Fruit fly (Drosophila melanogaster) whole organism, embryonic: ENCODE results near the gene Cyp4ac3.
A peak's percentile ranks its signal among the peaks of the same experiment; 100 is the strongest.

Experiments
- Ada2b ChIP-seq: fragments of 200-800 bp; sonication (Bioruptor generic); IDR thresholded peaks from 2 replicates; pipeline ENCODE4 v1.3.6; 2022; ENCODE audit warnings: missing biosample characterization, missing genetic modification characterization
- Atf6 ChIP-seq: fragments of 200-800 bp; sonication (Bioruptor generic); IDR thresholded peaks from 2 replicates; pipeline ENCODE4 v1.3.6; 2022; ENCODE audit warnings: missing biosample characterization, missing genetic modification characterization
- CG10321 ChIP-seq: fragments of 200-800 bp; sonication (Bioruptor generic); IDR thresholded peaks from 2 replicates; pipeline ENCODE4 v1.3.6; 2022; ENCODE audit warnings: missing biosample characterization, missing genetic modification characterization
- CG10543 ChIP-seq: fragments of 200-800 bp; sonication (Bioruptor generic); optimal IDR thresholded peaks from 3 replicates; lab custom pipeline; 2017; ENCODE audit warnings: missing biosample characterization, mild to moderate bottlenecking, missing genetic modification characterization, moderate library complexity
- CG2199 ChIP-seq: fragments of 200-800 bp; sonication (Bioruptor generic); IDR thresholded peaks from 3 replicates; pipeline ENCODE4 v1.3.6; 2022; ENCODE audit warnings: missing biosample characterization, missing genetic modification characterization
- CG30403 ChIP-seq: fragments of 200-800 bp; sonication (Bioruptor generic); optimal IDR thresholded peaks from 3 replicates; lab custom pipeline; 2016; ENCODE audit warnings: missing biosample characterization, missing genetic modification characterization
- CG31224 ChIP-seq: fragments of 200-800 bp; sonication (Bioruptor generic); IDR thresholded peaks from 2 replicates; pipeline ENCODE4 v1.3.6; 2022; ENCODE audit warnings: missing biosample characterization, missing genetic modification characterization
- CG31441 ChIP-seq: fragments of 200-800 bp; sonication (Bioruptor generic); IDR thresholded peaks from 2 replicates; pipeline ENCODE4 v1.3.6; 2022; ENCODE audit warnings: missing biosample characterization, missing genetic modification characterization
- CG32772 ChIP-seq: fragments of 200-800 bp; sonication (Bioruptor generic); IDR thresholded peaks from 2 replicates; pipeline ENCODE4 v1.3.6; 2022; ENCODE audit warnings: missing biosample characterization, missing genetic modification characterization
- CG6272 ChIP-seq: fragments of 200-800 bp; sonication (Bioruptor generic); IDR thresholded peaks from 2 replicates; pipeline ENCODE4 v1.3.6; 2022; ENCODE audit warnings: missing biosample characterization, missing genetic modification characterization
- CG6689 ChIP-seq: fragments of 200-800 bp; sonication (Bioruptor generic); IDR thresholded peaks from 2 replicates; pipeline ENCODE4 v1.3.6; 2022; ENCODE audit warnings: missing biosample characterization, missing genetic modification characterization
- CG7786 ChIP-seq: fragments of 200-800 bp; sonication (Bioruptor generic); optimal IDR thresholded peaks from 2 replicates; lab custom pipeline; 2016; ENCODE audit warnings: missing biosample characterization, missing genetic modification characterization
- CG7839 ChIP-seq: fragments of 200-800 bp; sonication (Bioruptor generic); optimal IDR thresholded peaks from 3 replicates; lab custom pipeline; 2018; ENCODE audit warnings: missing biosample characterization, mild to moderate bottlenecking, missing genetic modification characterization, moderate library complexity
- CG8765 ChIP-seq: fragments of 200-800 bp; sonication (Bioruptor generic); IDR thresholded peaks from 2 replicates; pipeline ENCODE4 v1.3.6; 2022; ENCODE audit warnings: missing biosample characterization, missing genetic modification characterization
- D19A ChIP-seq: fragments of 200-800 bp; optimal IDR thresholded peaks from 3 replicates; lab custom pipeline; 2019; ENCODE audit warnings: missing biosample characterization, mild to moderate bottlenecking, missing genetic modification characterization, moderate library complexity
- Drgx ChIP-seq: fragments of 200-800 bp; sonication (Bioruptor generic); IDR thresholded peaks from 2 replicates; pipeline ENCODE4 v1.3.6; 2022; ENCODE audit warnings: missing biosample characterization, missing genetic modification characterization
- Fer3 ChIP-seq: fragments of 200-800 bp; sonication (Bioruptor generic); optimal IDR thresholded peaks from 2 replicates; lab custom pipeline; 2018; ENCODE audit warnings: missing biosample characterization, mild to moderate bottlenecking, missing genetic modification characterization, moderate library complexity
- HLH54F ChIP-seq: fragments of 200-800 bp; sonication (Bioruptor generic); optimal IDR thresholded peaks from 3 replicates; lab custom pipeline; 2016; ENCODE audit warnings: missing biosample characterization, missing genetic modification characterization
- Hr51 ChIP-seq, 2 experiments: fragments of 200-800 bp; sonication (Bioruptor generic); optimal IDR thresholded peaks; 2 replicates in 1 of 2; 3 replicates in 1 of 2; lab custom pipeline; 2016 to 2018; ENCODE audit warnings: missing biosample characterization in 2 of 2, missing genetic modification characterization in 2 of 2, mild to moderate bottlenecking in 1 of 2, moderate library complexity in 1 of 2
- Hsf ChIP-seq: fragments of 200-800 bp; sonication (Bioruptor generic); optimal IDR thresholded peaks from 3 replicates; lab custom pipeline; 2016; ENCODE audit warnings: missing biosample characterization, missing genetic modification characterization
- Mad ChIP-seq: fragments of 200-800 bp; sonication (Bioruptor generic); optimal IDR thresholded peaks from 2 replicates; lab custom pipeline; 2016; ENCODE audit warnings: missing biosample characterization, missing genetic modification characterization
- Med ChIP-seq: fragments of 200-800 bp; sonication (Bioruptor generic); peaks from one replicate; lab custom pipeline; 2016; ENCODE audit warnings: missing biosample characterization, missing genetic modification characterization, mild to moderate bottlenecking, inconsistent platforms, moderate library complexity
- NfI ChIP-seq: fragments of 200-800 bp; sonication (Bioruptor generic); optimal IDR thresholded peaks from 3 replicates; lab custom pipeline; 2018; ENCODE audit warnings: missing biosample characterization, mild to moderate bottlenecking, missing genetic modification characterization, moderate library complexity
- Ravus ChIP-seq: fragments of 200-800 bp; sonication (Bioruptor generic); IDR thresholded peaks from 2 replicates; pipeline ENCODE4 v1.3.6; 2022; ENCODE audit warnings: missing biosample characterization, missing genetic modification characterization
- Side ChIP-seq: fragments of 200-800 bp; sonication (Bioruptor generic); optimal IDR thresholded peaks from 2 replicates; lab custom pipeline; 2016; ENCODE audit warnings: missing biosample characterization, missing genetic modification characterization
- Xrp1 ChIP-seq: fragments of 200-800 bp; sonication (Bioruptor generic); IDR thresholded peaks from 2 replicates; pipeline ENCODE4 v1.3.6; 2022; ENCODE audit warnings: missing biosample characterization, missing genetic modification characterization
- YL-1 ChIP-seq: fragments of 200-800 bp; sonication (Bioruptor generic); optimal IDR thresholded peaks from 3 replicates; lab custom pipeline; 2017; ENCODE audit warnings: missing biosample characterization, mild to moderate bottlenecking, missing genetic modification characterization
- bcd ChIP-seq: fragments of 200-800 bp; sonication (Bioruptor generic); optimal IDR thresholded peaks from 2 replicates; lab custom pipeline; 2017; ENCODE audit warnings: missing biosample characterization, mild to moderate bottlenecking, missing genetic modification characterization
- ci ChIP-seq: fragments of 200-800 bp; sonication (Bioruptor generic); IDR thresholded peaks from 3 replicates; pipeline ENCODE4 v1.3.6; 2022; ENCODE audit warnings: missing biosample characterization, missing genetic modification characterization
- dpn ChIP-seq, 2 experiments: fragments of 200-800 bp; sonication (Bioruptor generic); optimal IDR thresholded peaks; 3 replicates each; lab custom pipeline; 2016; ENCODE audit warnings: missing biosample characterization in 2 of 2, missing genetic modification characterization in 2 of 2
- grau ChIP-seq: fragments of 200-800 bp; optimal IDR thresholded peaks from 3 replicates; lab custom pipeline; 2019; ENCODE audit warnings: missing biosample characterization, mild to moderate bottlenecking, missing genetic modification characterization, moderate library complexity
- ind ChIP-seq: fragments of 200-800 bp; sonication (Bioruptor generic); optimal IDR thresholded peaks from 3 replicates; lab custom pipeline; 2016; ENCODE audit warnings: missing biosample characterization, missing genetic modification characterization
- ken ChIP-seq: fragments of 200-800 bp; sonication (Bioruptor generic); IDR thresholded peaks from 3 replicates; pipeline ENCODE4 v1.3.6; 2022; ENCODE audit warnings: missing biosample characterization, missing genetic modification characterization
- mam ChIP-seq: fragments of 200-800 bp; sonication (Bioruptor generic); optimal IDR thresholded peaks from 3 replicates; lab custom pipeline; 2016; ENCODE audit warnings: missing biosample characterization, missing genetic modification characterization
- phol ChIP-seq: fragments of 200-800 bp; sonication (Bioruptor generic); optimal IDR thresholded peaks from 3 replicates; lab custom pipeline; 2018; ENCODE audit warnings: missing biosample characterization, mild to moderate bottlenecking, missing genetic modification characterization, moderate library complexity
- sisA ChIP-seq: fragments of 200-800 bp; sonication (Bioruptor generic); IDR thresholded peaks from 2 replicates; pipeline ENCODE4 v1.3.6; 2022; ENCODE audit warnings: missing biosample characterization, missing genetic modification characterization
- slbo ChIP-seq: fragments of 200-800 bp; sonication (Bioruptor generic); IDR thresholded peaks from 2 replicates; pipeline ENCODE4 v1.3.6; 2022; ENCODE audit warnings: missing biosample characterization, missing genetic modification characterization
- slou ChIP-seq: fragments of 200-800 bp; sonication (Bioruptor generic); optimal IDR thresholded peaks from 3 replicates; lab custom pipeline; 2016; ENCODE audit warnings: missing biosample characterization, missing genetic modification characterization
- trem ChIP-seq: fragments of 200-800 bp; optimal IDR thresholded peaks from 3 replicates; lab custom pipeline; 2019; ENCODE audit warnings: missing biosample characterization, mild to moderate bottlenecking, missing genetic modification characterization, moderate library complexity
- tup ChIP-seq: fragments of 200-800 bp; sonication (Bioruptor generic); optimal IDR thresholded peaks from 2 replicates; lab custom pipeline; 2016; ENCODE audit warnings: missing biosample characterization, mild to moderate bottlenecking, missing genetic modification characterization, moderate library complexity
- unpg ChIP-seq: fragments of 200-800 bp; sonication (Bioruptor generic); optimal IDR thresholded peaks from 3 replicates; lab custom pipeline; 2018; ENCODE audit warnings: missing biosample characterization, mild to moderate bottlenecking, missing genetic modification characterization, moderate library complexity

Gene Cyp4ac3

DNA sequence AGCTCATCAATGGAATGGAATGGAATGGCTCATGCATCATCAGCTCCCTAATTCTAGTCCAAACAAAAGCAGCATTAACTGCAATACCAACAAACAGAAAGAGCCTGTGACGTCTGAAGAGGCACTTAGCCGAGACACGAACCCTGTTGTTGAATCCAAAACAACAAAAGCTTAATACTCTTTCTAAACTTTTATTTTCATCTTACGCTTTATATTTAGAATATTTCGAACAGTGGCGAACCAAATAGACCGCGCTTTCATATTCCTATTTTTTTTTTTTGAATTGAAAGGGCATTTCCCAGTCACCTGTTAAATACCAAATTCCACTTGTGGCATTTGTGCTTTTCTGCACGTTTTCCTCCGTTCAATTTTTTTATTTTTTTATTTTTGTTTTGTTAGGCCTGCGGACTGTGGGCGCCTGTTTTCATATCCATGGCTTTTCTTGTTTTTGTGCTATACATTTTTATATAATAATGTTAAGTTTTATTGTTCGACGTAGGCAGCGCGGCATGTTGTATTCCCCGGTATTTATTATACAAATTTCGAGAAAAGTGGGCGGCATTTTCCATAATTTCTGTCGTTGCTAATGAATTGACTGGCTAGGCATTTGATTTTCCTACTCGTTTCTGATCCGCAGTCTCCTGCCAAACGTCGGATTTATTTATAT lies 42.6 kb upstream of the Cyp4ac3 start (continued):
- TF ChIP-seq ind: peak; percentile 15
- peak; percentile 22 for TF ChIP-seq CG30403 (GFP tag; lab: Kevin White, UChicago)
- peak; percentile 3 for TF ChIP-seq CG7786 (GFP tag; lab: Kevin White, UChicago)
- TF ChIP-seq Xrp1 (GFP tag; lab: Robert Waterston, UW): peak; percentile 58; the same call in 1 of the 2 replicates
- TF ChIP-seq CG6272 (GFP tag; lab: Robert Waterston, UW): no peak
- no peak for TF ChIP-seq Ravus (GFP tag; lab: Robert Waterston, UW)
- no peak for TF ChIP-seq CG6689 (GFP tag; lab: Robert Waterston, UW)
- TF ChIP-seq CG31441 (GFP tag; lab: Robert Waterston, UW): 0 out of 2 replicates have a peak, but pooled peaks have one; percentile 12
- TF ChIP-seq D19A (tag; lab: Kevin White, UChicago): peak; percentile 96
- TF ChIP-seq mam (GFP tag; lab: Kevin White, UChicago): peak; percentile 39
- peak; percentile 44 for TF ChIP-seq CG31224
- TF ChIP-seq ci (GFP tag; lab: Robert Waterston, UW): 0 out of 3 replicates have a peak, but pooled peaks have one; percentile 37
- TF ChIP-seq grau (tag; lab: Kevin White, UChicago): peak; percentile 6
- TF ChIP-seq bcd: peak; percentile 23
- no peak for TF ChIP-seq trem (tag; lab: Kevin White, UChicago)
- no peak for TF ChIP-seq CG10321 (GFP tag; lab: Robert Waterston, UW)
- TF ChIP-seq CG2199 (GFP tag; lab: Robert Waterston, UW): peak; percentile 89
- no peak for TF ChIP-seq Ada2b
- peak; percentile 84 for TF ChIP-seq Med (GFP tag; lab: Kevin White, UChicago)
- TF ChIP-seq Drgx (GFP tag; lab: Robert Waterston, UW): peak; percentile 73; the same call in 1 of the 2 replicates
- TF ChIP-seq Atf6 (GFP tag; lab: Robert Waterston, UW): peak; percentile 39; the same call in 1 of the 2 replicates
- no peak for TF ChIP-seq YL-1 (GFP tag; lab: Kevin White, UChicago)
- peak; percentile 58; the same call in 2 of the 3 replicates for TF ChIP-seq ken (GFP tag; lab: Robert Waterston, UW)
- peak; percentile 54 for TF ChIP-seq slou (GFP tag; lab: Kevin White, UChicago)
- no peak for TF ChIP-seq Mad
- TF ChIP-seq Hr51 (GFP tag; optimal IDR thresholded peaks at IDR 0.05; lab: Kevin White, UChicago): peak in 1 of 2 experiments; percentile 43
- peak; percentile 32; the same call in 1 of the 2 replicates for TF ChIP-seq sisA (GFP tag; lab: Robert Waterston, UW)
- peak; percentile 15 to 30 for TF ChIP-seq dpn (GFP tag; optimal IDR thresholded peaks at IDR 0.05; lab: Kevin White, UChicago)
- TF ChIP-seq CG32772: peak; percentile 43
- peak; percentile 72 for TF ChIP-seq slbo (GFP tag; lab: Robert Waterston, UW)
- TF ChIP-seq Hsf (GFP tag; lab: Kevin White, UChicago): no peak
- TF ChIP-seq CG10543 (GFP tag; lab: Kevin White, UChicago): peak; percentile 39
- TF ChIP-seq CG7839 (tag; lab: Kevin White, UChicago): peak; percentile 36
- peak; percentile 2 for TF ChIP-seq HLH54F (GFP tag; lab: Kevin White, UChicago)
- TF ChIP-seq Fer3 (tag; lab: Kevin White, UChicago): peak; percentile 18
- no peak for TF ChIP-seq phol (tag; lab: Kevin White, UChicago)
- TF ChIP-seq unpg: peak; percentile 21
- TF ChIP-seq tup (GFP tag; lab: Kevin White, UChicago): no peak
- TF ChIP-seq NfI (GFP tag; lab: Kevin White, UChicago): peak; percentile 12
- TF ChIP-seq Side: peak; percentile 0
- no peak for TF ChIP-seq CG8765
